Worm (Caenorhabditis elegans) whole organism, young adult: Measurements from ENCODE around the gene sfxn-1.3.

Experiments used
- D2030.7 ChIP-seq: fragments of 200-800 bp; sonication (Bioruptor generic); IDR thresholded peaks from 2 replicates; pipeline ENCODE4 v1.3.6; 2022; ENCODE audit warnings: missing genetic modification reagents, missing genetic modification characterization, missing compliant biosample characterization
- cebp-1 ChIP-seq, 2 experiments: fragments of 200-800 bp in 1 of 2; sonication (Bioruptor generic) in 1 of 2; sonication (generic microtip) in 1 of 2; IDR thresholded peaks in 1 of 2; optimal IDR thresholded peaks in 1 of 2; 2 replicates each; pipeline versions ENCODE4 v1.3.6 to Lab custom; 2017 to 2022; ENCODE audit warnings: missing compliant biosample characterization in 2 of 2, missing genetic modification characterization in 2 of 2, mild to moderate bottlenecking in 1 of 2, missing genetic modification reagents in 1 of 2, moderate library complexity in 1 of 2
- lsy-27 ChIP-seq: sonication (generic microtip); optimal IDR thresholded peaks from 2 replicates; lab custom pipeline; 2017; ENCODE audit warnings: missing genetic modification characterization, mild to moderate bottlenecking, missing compliant biosample characterization, antibody characterized with exemption, missing genotype, borderline replicate concordance; ENCODE audit not compliant: insufficient read depth
- mel-28 ChIP-seq: sonication (generic microtip); optimal IDR thresholded peaks from 2 replicates; lab custom pipeline; 2016; ENCODE audit warnings: borderline replicate concordance, mild to moderate bottlenecking, missing genetic modification characterization, missing compliant biosample characterization
- unc-62 ChIP-seq: fragments of 150-350 bp; optimal IDR thresholded peaks from 2 replicates; lab custom pipeline; 2014; ENCODE audit warnings: missing biosample characterization, missing genetic modification reagents, missing genetic modification characterization

DNA sequence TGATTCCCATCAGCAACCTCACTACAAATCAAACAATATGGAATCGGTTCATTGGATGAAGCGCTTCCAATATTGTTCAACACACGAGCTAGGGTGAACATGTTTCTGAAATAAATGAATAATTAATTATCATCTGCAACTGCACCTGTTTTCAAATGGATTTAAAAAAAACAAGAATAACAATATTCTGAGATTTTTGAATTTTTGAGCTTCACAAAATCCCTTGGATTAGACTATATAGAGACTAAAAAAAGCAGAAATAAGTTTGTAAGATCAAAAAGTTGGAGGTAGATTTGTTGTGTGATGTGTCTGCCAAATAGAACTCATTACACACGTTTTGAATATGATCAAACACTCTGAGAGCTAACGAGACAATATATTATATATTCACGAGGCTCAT, 26.8 kb upstream of the sfxn-1.3 start, which contains the start of gene nhr-199:
- no peak for TF ChIP-seq unc-62 (GFP tag; lab: Kevin White, UChicago)
- no peak for TF ChIP-seq D2030.7 (GFP tag; lab: Robert Waterston, UW)
- TF ChIP-seq cebp-1 (GFP tag; IDR thresholded peaks at IDR 0.05; lab: Robert Waterston, UW): no peak
- TF ChIP-seq cebp-1 (tag; optimal IDR thresholded peaks at IDR 0.05; lab: Kevin White, UChicago): no peak
- TF ChIP-seq lsy-27 (tag; lab: Kevin White, UChicago): no peak
- TF ChIP-seq mel-28 (tag; lab: Kevin White, UChicago): no peak
